Worm (Caenorhabditis elegans) whole organism, late embryonic: ENCODE measurements around the gene srx-67.

Experiments
- ama-1 ChIP-seq: fragments of 150-350 bp; optimal IDR thresholded peaks from 2 replicates; lab custom pipeline; 2014
- dmd-4 ChIP-seq: sonication (generic microtip); optimal IDR thresholded peaks from 2 replicates; lab custom pipeline; 2016; ENCODE audit warnings: borderline replicate concordance, missing genetic modification characterization, missing compliant biosample characterization
- fax-1 ChIP-seq: sonication (generic microtip); optimal IDR thresholded peaks from 2 replicates; lab custom pipeline; 2016; ENCODE audit warnings: missing genotype, missing genetic modification characterization, missing compliant biosample characterization
- pag-3 ChIP-seq: sonication (generic microtip); optimal IDR thresholded peaks from 2 replicates; lab custom pipeline; 2016; ENCODE audit warnings: missing compliant biosample characterization, missing genetic modification characterization, borderline replicate concordance
- pqm-1 ChIP-seq: sonication (generic microtip); optimal IDR thresholded peaks from 2 replicates; lab custom pipeline; 2016; ENCODE audit warnings: missing genetic modification characterization, missing compliant biosample characterization
- rnt-1 ChIP-seq: sonication (generic microtip); optimal IDR thresholded peaks from 2 replicates; lab custom pipeline; 2016; ENCODE audit warnings: missing genetic modification characterization, missing compliant biosample characterization

- TF ChIP-seq pqm-1 (tag; lab: Kevin White, UChicago) (no peak), fax-1 (tag; lab: Kevin White, UChicago) (no peak), dmd-4 (no peak), pag-3 (tag; lab: Kevin White, UChicago) (no peak), rnt-1 (no peak), ama-1 (no peak)
These were observed 44.7 kb downstream of the srx-67 start, which contains the start of gene cyp-34A6 for ce11 chrV:3961235-3961634.
